Worm (Caenorhabditis elegans) whole organism, L2 larva: ENCODE data around the gene chk-1.

Source experiments
- ama-1 ChIP-seq: fragments of 150-350 bp; optimal IDR thresholded peaks from 2 replicates; lab custom pipeline; 2018; ENCODE audit warnings: inconsistent platforms
- elt-1 ChIP-seq: fragments of 150-350 bp; optimal IDR thresholded peaks from 2 replicates; lab custom pipeline; 2014; ENCODE audit warnings: missing biosample characterization, missing genetic modification characterization
- lsy-2 ChIP-seq, 2 experiments: fragments of 150-350 bp in 1 of 2; sonication (generic microtip) in 1 of 2; optimal IDR thresholded peaks; 2 replicates each; lab custom pipeline; 2014 to 2017; ENCODE audit warnings: missing biosample characterization in 2 of 2, missing genetic modification characterization in 2 of 2
- mdl-1 ChIP-seq, 2 experiments: fragments of 150-350 bp in 1 of 2; sonication (generic microtip) in 1 of 2; optimal IDR thresholded peaks; 2 replicates each; lab custom pipeline; 2017; ENCODE audit warnings: missing biosample characterization in 2 of 2, missing genetic modification characterization in 2 of 2
- nhr-10 ChIP-seq: sonication (generic microtip); optimal IDR thresholded peaks from 2 replicates; lab custom pipeline; 2017; ENCODE audit warnings: missing biosample characterization, missing genetic modification characterization
- nhr-11 ChIP-seq: fragments of 150-350 bp; optimal IDR thresholded peaks from 2 replicates; lab custom pipeline; 2014; ENCODE audit warnings: missing biosample characterization, missing genetic modification characterization
- nhr-25 ChIP-seq: fragments of 150-350 bp; sonication (generic microtip); optimal IDR thresholded peaks from 3 replicates; lab custom pipeline; 2014; ENCODE audit warnings: missing biosample characterization, missing genetic modification characterization
- unc-55 ChIP-seq: fragments of 150-350 bp; sonication (generic microtip); optimal IDR thresholded peaks from 3 replicates; lab custom pipeline; 2014; ENCODE audit warnings: missing biosample characterization, missing genetic modification reagents, missing genetic modification characterization
- ztf-11 ChIP-seq: sonication (generic microtip); optimal IDR thresholded peaks from 2 replicates; lab custom pipeline; 2017; ENCODE audit warnings: missing biosample characterization, missing genetic modification characterization
- ztf-4 ChIP-seq: fragments of 150-350 bp; optimal IDR thresholded peaks from 2 replicates; lab custom pipeline; 2014; ENCODE audit warnings: missing biosample characterization, missing genetic modification characterization

DNA sequence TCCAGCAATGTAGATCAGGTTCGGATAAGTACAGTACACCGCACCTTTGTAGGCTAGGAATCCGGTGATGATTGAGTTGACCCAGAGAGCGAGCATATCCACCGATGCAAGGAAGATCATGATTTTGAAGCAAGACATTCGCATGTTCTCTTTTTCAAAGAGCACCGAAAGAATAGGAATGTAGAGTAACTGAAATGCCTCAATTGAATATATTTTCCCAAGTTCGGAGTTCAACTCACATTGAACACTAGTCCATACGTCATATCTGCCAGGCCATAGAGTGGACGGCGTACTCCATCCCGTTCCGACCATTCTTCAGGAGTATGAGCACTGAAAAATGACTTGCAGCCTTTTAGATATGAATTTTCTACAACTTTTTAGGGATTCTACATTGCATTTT is 40.5 kb upstream of the chk-1 start:
- TF ChIP-seq nhr-10 (tag; lab: Kevin White, UChicago), result no peak
- no peak for TF ChIP-seq ztf-4 (tag; lab: Kevin White, UChicago)
- TF ChIP-seq unc-55, result no peak
- no peak for TF ChIP-seq nhr-25 (tag; lab: Kevin White, UChicago)
- TF ChIP-seq mdl-1 (tag; optimal IDR thresholded peaks at IDR 0.05; lab: Kevin White, UChicago), result no peak
- TF ChIP-seq elt-1 (tag; lab: Kevin White, UChicago), result no peak
- TF ChIP-seq nhr-11 (tag; lab: Kevin White, UChicago), result no peak
- TF ChIP-seq ztf-11 (tag; lab: Kevin White, UChicago), result no peak
- TF ChIP-seq ama-1, result no peak
- no peak for TF ChIP-seq lsy-2 (tag; optimal IDR thresholded peaks at IDR 0.05; lab: Kevin White, UChicago)
